Worm (Caenorhabditis elegans): ENCODE data around the gene R10E11.6.

- TF ChIP-seq nhr-43 (tag; optimal IDR thresholded peaks at IDR 0.05; ENCODE audit: poor library complexity, severe bottlenecking) (no peak), pqm-1 (tag; optimal IDR thresholded peaks at IDR 0.05) (no peak), nhr-25 (tag; optimal IDR thresholded peaks at IDR 0.05) (no peak), egl-27 (tag; optimal IDR thresholded peaks at IDR 0.05) (no peak), ceh-82 (tag; optimal IDR thresholded peaks at IDR 0.05) (no peak), nhr-77 (tag; optimal IDR thresholded peaks at IDR 0.05) (no peak), elt-1 (tag; optimal IDR thresholded peaks at IDR 0.05) (no peak), ztf-11 (tag; optimal IDR thresholded peaks at IDR 0.05) (no peak), ceh-28 (tag; optimal IDR thresholded peaks at IDR 0.05) (no peak), nhr-12 (tag; optimal IDR thresholded peaks at IDR 0.05) (no peak)
Measured at ce11 chrIII:9760184-9760583, 22.6 kb upstream of the R10E11.6 start.

Data from whole organism, L3 larva.